Fruit fly (Drosophila melanogaster) whole organism, wandering third instar larva: Measurements from ENCODE around the gene Proc-R.

ENCODE experiments used
- Abd-B ChIP-seq: fragments of >200 bp; optimal IDR thresholded peaks from 2 replicates; lab custom pipeline; 2017; ENCODE audit warnings: missing biosample characterization, missing genetic modification characterization
- CG32264 ChIP-seq: fragments of 200-800 bp; sonication (Bioruptor generic); optimal IDR thresholded peaks from 2 replicates; lab custom pipeline; 2016; ENCODE audit warnings: missing biosample characterization, missing genetic modification characterization
- CG9705 ChIP-seq: fragments of 200-800 bp; sonication (Bioruptor generic); optimal IDR thresholded peaks from 2 replicates; lab custom pipeline; 2018; ENCODE audit warnings: missing biosample characterization, mild to moderate bottlenecking, missing genetic modification characterization
- CrebA ChIP-seq: fragments of 200-800 bp; sonication (Bioruptor generic); optimal IDR thresholded peaks from 2 replicates; lab custom pipeline; 2016; ENCODE audit warnings: missing biosample characterization, mild to moderate bottlenecking, missing genetic modification characterization, borderline replicate concordance
- Dfd ChIP-seq: fragments of >200 bp; optimal IDR thresholded peaks from 2 replicates; lab custom pipeline; 2017; ENCODE audit warnings: missing biosample characterization, missing genetic modification characterization
- Dif ChIP-seq: fragments of 200-275, 200-300 bp; sonication (Bioruptor generic); optimal IDR thresholded peaks from 2 replicates; lab custom pipeline; 2018; ENCODE audit warnings: missing biosample characterization, missing genetic modification characterization; ENCODE audit not compliant: partially characterized antibody
- GATAd ChIP-seq: sonication (Bioruptor generic); optimal IDR thresholded peaks from 2 replicates; lab custom pipeline; 2016; ENCODE audit warnings: missing biosample characterization, missing genetic modification characterization
- HLH106 ChIP-seq: fragments of 200-800 bp; optimal IDR thresholded peaks from 3 replicates; lab custom pipeline; 2019; ENCODE audit warnings: missing biosample characterization, mild to moderate bottlenecking, missing genetic modification characterization, moderate library complexity
- Hnf4 ChIP-seq: fragments of 200-800 bp; sonication (Bioruptor generic); optimal IDR thresholded peaks from 2 replicates; lab custom pipeline; 2016; ENCODE audit warnings: missing biosample characterization, mild to moderate bottlenecking, missing genetic modification characterization
- Jra ChIP-seq: sonication (Bioruptor generic); optimal IDR thresholded peaks from 2 replicates; lab custom pipeline; 2016; ENCODE audit warnings: missing biosample characterization, missing genetic modification characterization
- Mio ChIP-seq: sonication (Bioruptor generic); optimal IDR thresholded peaks from 2 replicates; lab custom pipeline; 2016; ENCODE audit warnings: missing biosample characterization, missing genetic modification characterization
- Myc ChIP-seq: fragments of >200 bp; optimal IDR thresholded peaks from 2 replicates; lab custom pipeline; 2017
- N ChIP-seq: fragments of >200 bp; optimal IDR thresholded peaks from 2 replicates; lab custom pipeline; 2018; ENCODE audit warnings: missing biosample characterization, missing external identifiers, missing genetic modification characterization
- OdsH ChIP-seq: fragments of 200-800 bp; sonication (Bioruptor generic); optimal IDR thresholded peaks from 2 replicates; lab custom pipeline; 2016; ENCODE audit warnings: missing biosample characterization, mild to moderate bottlenecking, missing genetic modification characterization
- Rel ChIP-seq, 2 experiments: fragments of 200-800 bp; sonication (Bioruptor generic) in 1 of 2; optimal IDR thresholded peaks; 2 replicates in 1 of 2; 3 replicates in 1 of 2; lab custom pipeline; 2016 to 2019; ENCODE audit warnings: mild to moderate bottlenecking in 2 of 2, missing biosample characterization in 2 of 2, missing genetic modification characterization in 2 of 2, moderate library complexity in 1 of 2
- Sp1 ChIP-seq: fragments of 200-800 bp; sonication (Bioruptor generic); optimal IDR thresholded peaks from 3 replicates; lab custom pipeline; 2019; ENCODE audit warnings: missing biosample characterization, mild to moderate bottlenecking, missing genetic modification characterization, moderate library complexity
- Vsx2 ChIP-seq: fragments of 200-300, 225-300 bp; sonication (Bioruptor generic); optimal IDR thresholded peaks from 2 replicates; lab custom pipeline; 2018; ENCODE audit warnings: missing biosample characterization, missing genetic modification characterization; ENCODE audit not compliant: partially characterized antibody
- br ChIP-seq: fragments of 200-800 bp; sonication (Bioruptor generic); optimal IDR thresholded peaks from 2 replicates; lab custom pipeline; 2016; ENCODE audit warnings: missing biosample characterization, missing genetic modification characterization
- brk ChIP-seq: fragments of 200-800 bp; sonication (Bioruptor generic); optimal IDR thresholded peaks from 2 replicates; lab custom pipeline; 2016; ENCODE audit warnings: missing biosample characterization, mild to moderate bottlenecking, missing genetic modification characterization
- dl ChIP-seq, 2 experiments: fragments of 175-275, 200-275 bp in 1 of 2; fragments of 200-275 bp in 1 of 2; sonication (Bioruptor generic); optimal IDR thresholded peaks; lab custom pipeline; 2018; ENCODE audit warnings: mild to moderate bottlenecking in 2 of 2, missing biosample characterization in 2 of 2, missing genetic modification characterization in 2 of 2, moderate library complexity in 2 of 2; ENCODE audit not compliant: partially characterized antibody in 2 of 2, insufficient read depth in 1 of 2
- dmrt93B ChIP-seq: fragments of 200-800 bp; sonication (Bioruptor generic); optimal IDR thresholded peaks from 2 replicates; lab custom pipeline; 2018; ENCODE audit warnings: missing biosample characterization, mild to moderate bottlenecking, missing genetic modification characterization
- dsf ChIP-seq: sonication (Bioruptor generic); optimal IDR thresholded peaks from 2 replicates; lab custom pipeline; 2016; ENCODE audit warnings: missing biosample characterization, missing genetic modification characterization, borderline replicate concordance
- ey ChIP-seq: fragments of 200-800 bp; sonication (Bioruptor generic); optimal IDR thresholded peaks from 2 replicates; lab custom pipeline; 2016; ENCODE audit warnings: missing biosample characterization, missing genetic modification characterization
- foxo ChIP-seq, 2 experiments: fragments of 200-800 bp; sonication (Bioruptor generic); optimal IDR thresholded peaks; 2 replicates in 1 of 2; 3 replicates in 1 of 2; lab custom pipeline; 2016 to 2017; ENCODE audit warnings: missing biosample characterization in 2 of 2, missing genetic modification characterization in 2 of 2
- fru ChIP-seq: fragments of 200-800 bp; sonication (Bioruptor generic); optimal IDR thresholded peaks from 3 replicates; lab custom pipeline; 2016; ENCODE audit warnings: missing biosample characterization, mild to moderate bottlenecking, missing genetic modification characterization
- h ChIP-seq: fragments of 200-800 bp; sonication (Bioruptor generic); optimal IDR thresholded peaks from 3 replicates; lab custom pipeline; 2016; ENCODE audit warnings: missing biosample characterization, mild to moderate bottlenecking, missing genetic modification characterization
- jim ChIP-seq: fragments of 175-275, 200-325 bp; sonication (Bioruptor generic); optimal IDR thresholded peaks from 2 replicates; lab custom pipeline; 2016; ENCODE audit warnings: missing biosample characterization, mild to moderate bottlenecking, missing genetic modification characterization
- lola ChIP-seq: fragments of >200 bp; optimal IDR thresholded peaks from 2 replicates; lab custom pipeline; 2017; ENCODE audit warnings: missing biosample characterization, missing genetic modification characterization
- pan ChIP-seq: fragments of >200 bp; optimal IDR thresholded peaks from 2 replicates; lab custom pipeline; 2017
- psq ChIP-seq: fragments of 200-800 bp; sonication (Bioruptor generic); optimal IDR thresholded peaks from 3 replicates; lab custom pipeline; 2017; ENCODE audit warnings: missing biosample characterization, mild to moderate bottlenecking, missing genetic modification characterization, moderate library complexity
- rgr ChIP-seq: fragments of 200-800 bp; sonication (Bioruptor generic); optimal IDR thresholded peaks from 3 replicates; lab custom pipeline; 2016; ENCODE audit warnings: missing biosample characterization, mild to moderate bottlenecking, missing genetic modification characterization
- sv ChIP-seq: fragments of 200-800 bp; sonication (Bioruptor generic); optimal IDR thresholded peaks from 3 replicates; lab custom pipeline; 2016; ENCODE audit warnings: missing biosample characterization, missing genetic modification characterization
- usp ChIP-seq: fragments of >200 bp; optimal IDR thresholded peaks from 2 replicates; lab custom pipeline; 2017; ENCODE audit warnings: missing biosample characterization, missing genetic modification characterization
- woc ChIP-seq: sonication (Bioruptor generic); optimal IDR thresholded peaks from 2 replicates; lab custom pipeline; 2016; ENCODE audit warnings: missing biosample characterization, mild to moderate bottlenecking, missing genetic modification characterization

The Proc-R gene

dm6 chrX:4678146-4678912 is 29.4 kb upstream of the Proc-R start:
- no peak for TF ChIP-seq Dif (GFP tag; lab: Kevin White, UChicago)
- no peak for TF ChIP-seq h (GFP tag; lab: Kevin White, UChicago)
- no peak for TF ChIP-seq fru (GFP tag; lab: Kevin White, UChicago)
- no peak for TF ChIP-seq Dfd (GFP tag; lab: Kevin White, UChicago)
- no peak for TF ChIP-seq dl (GFP tag; optimal IDR thresholded peaks at IDR 0.05; lab: Kevin White, UChicago; ENCODE audit: insufficient read depth in 1 of 2, partially characterized antibody in 2 of 2)
- no peak for TF ChIP-seq pan (lab: Kevin White, UChicago)
- no peak for TF ChIP-seq CrebA (GFP tag; lab: Kevin White, UChicago)
- TF ChIP-seq GATAd: peak; percentile 4
- no peak for TF ChIP-seq Rel (GFP tag; optimal IDR thresholded peaks at IDR 0.05; lab: Kevin White, UChicago)
- peak; percentile 15 for TF ChIP-seq Rel (tag; optimal IDR thresholded peaks at IDR 0.05; lab: Kevin White, UChicago)
- TF ChIP-seq jim (GFP tag; lab: Kevin White, UChicago): no peak
- no peak for TF ChIP-seq Myc (lab: Kevin White, UChicago)
- TF ChIP-seq brk: no peak

dm6 chrX:4678913-4679812 is 28.6 kb upstream of the Proc-R start, which contains the start of gene fzr:
fzr (minus strand) TSS chrX:4679537.
- TF ChIP-seq Rel (GFP tag; optimal IDR thresholded peaks at IDR 0.05; lab: Kevin White, UChicago): no peak
- peak; percentile 38 for TF ChIP-seq Rel (tag; optimal IDR thresholded peaks at IDR 0.05; lab: Kevin White, UChicago)
- no peak for TF ChIP-seq dsf (GFP tag; lab: Kevin White, UChicago)
- TF ChIP-seq Myc (lab: Kevin White, UChicago): peak; percentile 69

- TF ChIP-seq OdsH: peak; percentile 54
- no peak for TF ChIP-seq N (GFP tag; lab: Kevin White, UChicago)
- TF ChIP-seq sv: peak; percentile 12
- no peak for TF ChIP-seq usp
- peak; percentile 46 for TF ChIP-seq rgr
- TF ChIP-seq Abd-B (GFP tag; lab: Kevin White, UChicago): no peak
- peak; percentile 51 for TF ChIP-seq Hnf4 (GFP tag; lab: Kevin White, UChicago)
- TF ChIP-seq br (GFP tag; lab: Kevin White, UChicago): peak; percentile 27
- no peak for TF ChIP-seq Mio (GFP tag; lab: Kevin White, UChicago)
- TF ChIP-seq lola (GFP tag; lab: Kevin White, UChicago): no peak
- TF ChIP-seq CG32264: no peak
- TF ChIP-seq Sp1 (GFP tag; lab: Kevin White, UChicago): peak; percentile 50
- peak; percentile 10 for TF ChIP-seq psq (GFP tag; lab: Kevin White, UChicago)
- TF ChIP-seq Jra (GFP tag; lab: Kevin White, UChicago): peak; percentile 35
- peak; percentile 52 for TF ChIP-seq ey (GFP tag; lab: Kevin White, UChicago)
- peak; percentile 54 for TF ChIP-seq woc
- TF ChIP-seq foxo (GFP tag; optimal IDR thresholded peaks at IDR 0.05; lab: Kevin White, UChicago): peak in 1 of 2 experiments; percentile 59
- TF ChIP-seq HLH106 (tag; lab: Kevin White, UChicago): peak; percentile 52
- peak; percentile 13 for TF ChIP-seq dmrt93B (GFP tag; lab: Kevin White, UChicago)
- peak; percentile 53 for TF ChIP-seq h (GFP tag; lab: Kevin White, UChicago)
- peak; percentile 35 for TF ChIP-seq fru (GFP tag; lab: Kevin White, UChicago)
- no peak for TF ChIP-seq Vsx2 (GFP tag; lab: Kevin White, UChicago)
- no peak for TF ChIP-seq CG9705 (GFP tag; lab: Kevin White, UChicago)
These were observed 27.8 kb upstream of the Proc-R start for dm6 chrX:4679813-4680381.
